Worm (Caenorhabditis elegans): ENCODE results near the gene srr-6.

Gene srr-6

ce11 chrV:5032176-5032575 lies 19.6 kb downstream of the srr-6 start:
- peak; percentile 69 for TF ChIP-seq lin-14 (GFP tag; optimal IDR thresholded peaks at IDR 0.05)
- TF ChIP-seq lin-35 (GFP tag; optimal IDR thresholded peaks at IDR 0.05): peak in 1 of 2 experiments; percentile 41
- peak; percentile 42 for TF ChIP-seq nhr-20 (tag; optimal IDR thresholded peaks at IDR 0.05)
- TF ChIP-seq ztf-4 (tag; optimal IDR thresholded peaks at IDR 0.05): no peak
- peak; percentile 29 for TF ChIP-seq blmp-1 (tag; optimal IDR thresholded peaks at IDR 0.05)
- peak; percentile 50 for TF ChIP-seq rnt-1 (tag; optimal IDR thresholded peaks at IDR 0.05)
- no peak for TF ChIP-seq aly-2 (tag; optimal IDR thresholded peaks at IDR 0.05)
- no peak for TF ChIP-seq nhr-90 (tag; optimal IDR thresholded peaks at IDR 0.05; ENCODE audit: poor library complexity)
- TF ChIP-seq mdl-1 (tag; optimal IDR thresholded peaks at IDR 0.05): peak in 1 of 2 experiments; percentile 86
- TF ChIP-seq nhr-77 (tag; optimal IDR thresholded peaks at IDR 0.05): no peak
- no peak for TF ChIP-seq hlh-17 (GFP tag; optimal IDR thresholded peaks at IDR 0.05; ENCODE audit: borderline replicate concordance)
- TF ChIP-seq nhr-71 (tag; optimal IDR thresholded peaks at IDR 0.05): peak; percentile 57
- peak; percentile 58 for TF ChIP-seq snu-23 (GFP tag; optimal IDR thresholded peaks at IDR 0.05)
- peak in 2 of 3 experiments; percentile 14 to 27 for TF ChIP-seq dpl-1 (GFP tag; optimal IDR thresholded peaks at IDR 0.05)
- TF ChIP-seq tlp-1 (tag; optimal IDR thresholded peaks at IDR 0.05): no peak
- TF ChIP-seq elt-3 (tag; optimal IDR thresholded peaks at IDR 0.05): peak in 1 of 6 experiments; percentile 42
- peak; percentile 88 for TF ChIP-seq nhr-85 (tag)
- TF ChIP-seq tbx-2 (tag; optimal IDR thresholded peaks at IDR 0.05): peak; percentile 7
- TF ChIP-seq efl-1 (optimal IDR thresholded peaks at IDR 0.05): peak; percentile 4 to 16
- no peak for TF ChIP-seq efl-1 (GFP tag; optimal IDR thresholded peaks at IDR 0.05 in 1 of 2)

DNA sequence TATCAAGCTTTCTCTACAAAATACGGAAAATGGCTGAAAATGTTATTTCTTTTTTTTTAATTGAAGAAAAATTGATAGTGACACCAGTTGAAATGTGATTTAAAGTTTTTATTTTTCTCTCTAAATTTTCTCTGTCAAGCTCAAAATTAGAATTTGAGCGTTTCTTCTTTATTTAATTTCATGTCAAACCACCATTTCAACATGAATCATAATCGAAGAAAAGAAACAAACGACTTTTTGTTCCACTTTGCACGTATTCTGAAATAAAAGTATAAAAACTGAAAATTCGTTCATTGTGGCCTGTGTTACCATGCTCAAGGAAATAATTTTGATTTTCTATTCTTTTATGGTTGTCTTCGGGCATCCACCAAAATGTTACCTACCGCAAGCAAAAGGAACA lies 20.5 kb downstream of the srr-6 start, which contains the start of gene K11D12.13:
Gene K11D12.13, plus strand, starts transcription at position 301 of the 400 bp plus-strand sequence.
- TF ChIP-seq lin-14 (GFP tag; optimal IDR thresholded peaks at IDR 0.05) (no peak), elt-2 (tag; optimal IDR thresholded peaks at IDR 0.05) (no peak), zip-4 (GFP tag; optimal IDR thresholded peaks at IDR 0.05) (no peak), swsn-7 (tag; optimal IDR thresholded peaks at IDR 0.05) (no peak), dsc-1 (tag; optimal IDR thresholded peaks at IDR 0.05) (no peak), fkh-4 (tag; optimal IDR thresholded peaks at IDR 0.05; ENCODE audit: borderline replicate concordance) (no peak), unc-86 (tag; optimal IDR thresholded peaks at IDR 0.05) (no peak), unc-98 (GFP tag; IDR thresholded peaks at IDR 0.05) (no peak), irx-1 (tag; optimal IDR thresholded peaks at IDR 0.05) (no peak), aha-1 (tag; optimal IDR thresholded peaks at IDR 0.05) (no peak), elt-3 (tag; optimal IDR thresholded peaks at IDR 0.05) (no peak), nhr-84 (tag; optimal IDR thresholded peaks at IDR 0.05) (no peak), sox-4 (tag; optimal IDR thresholded peaks at IDR 0.05) (no peak), pqm-1 (tag; optimal IDR thresholded peaks at IDR 0.05) (no peak), nhr-19 (GFP tag; conservative IDR thresholded peaks at IDR 0.05) (no peak), vab-15 (tag; optimal IDR thresholded peaks at IDR 0.05) (no peak), blmp-1 (tag; optimal IDR thresholded peaks at IDR 0.05) (no peak)

DNA sequence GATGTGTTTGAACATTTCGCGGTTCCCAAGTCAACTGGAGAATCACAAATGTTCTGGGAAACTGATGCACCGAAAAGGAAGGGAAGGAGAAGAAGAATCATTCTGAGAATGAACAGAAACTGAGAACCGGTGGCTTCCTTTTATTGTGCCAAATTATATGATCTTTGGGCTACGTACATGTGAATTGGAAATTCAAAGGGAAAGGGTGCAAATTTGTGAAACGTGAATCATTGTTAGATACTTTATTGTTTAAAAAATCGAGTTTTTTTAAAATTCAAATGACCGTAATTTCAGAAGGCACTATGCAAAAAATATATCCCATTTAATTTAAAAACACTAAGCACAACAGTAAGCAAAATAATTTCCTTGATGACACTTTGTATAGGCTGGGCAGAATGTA lies 22.5 kb downstream of the srr-6 start, which contains the start of gene K11D12.6:
Gene K11D12.6, minus strand, starts transcription at position 101 of the 400 bp plus-strand sequence.
- no peak for TF ChIP-seq nhr-77 (tag; optimal IDR thresholded peaks at IDR 0.05)
- TF ChIP-seq C04F5.9 (tag; optimal IDR thresholded peaks at IDR 0.05): no peak
- no peak for TF ChIP-seq zip-4 (GFP tag; optimal IDR thresholded peaks at IDR 0.05)
- TF ChIP-seq egl-13 (tag; optimal IDR thresholded peaks at IDR 0.05): no peak
- no peak for TF ChIP-seq nhr-20 (tag; optimal IDR thresholded peaks at IDR 0.05)
- no peak for TF ChIP-seq alr-1 (tag; optimal IDR thresholded peaks at IDR 0.05; ENCODE audit: borderline replicate concordance)
- TF ChIP-seq ceh-90 (tag; optimal IDR thresholded peaks at IDR 0.05): no peak
- TF ChIP-seq sup-37 (GFP tag; optimal IDR thresholded peaks at IDR 0.05): no peak
- no peak for TF ChIP-seq nhr-12 (tag; optimal IDR thresholded peaks at IDR 0.05)
- no peak for TF ChIP-seq fkh-10 (GFP tag; optimal IDR thresholded peaks at IDR 0.05)
- TF ChIP-seq mdl-1 (tag; optimal IDR thresholded peaks at IDR 0.05): no peak
- no peak for TF ChIP-seq blmp-1 (tag; optimal IDR thresholded peaks at IDR 0.05)
- TF ChIP-seq pag-3 (tag; optimal IDR thresholded peaks at IDR 0.05; ENCODE audit: borderline replicate concordance, insufficient read depth): no peak
- no peak for TF ChIP-seq ama-1 (optimal IDR thresholded peaks at IDR 0.05)
- no peak for TF ChIP-seq mep-1 (tag; optimal IDR thresholded peaks at IDR 0.05)
- TF ChIP-seq tlp-1 (tag; optimal IDR thresholded peaks at IDR 0.05): no peak
